Worm (Caenorhabditis elegans) whole organism, L4 larva: ENCODE data around the gene sfxn-1.2.

Source experiments
- F49E8.2 ChIP-seq: sonication (generic microtip); optimal IDR thresholded peaks from 2 replicates; lab custom pipeline; 2016; ENCODE audit warnings: missing compliant biosample characterization, mild to moderate bottlenecking, missing genetic modification characterization, borderline replicate concordance
- Y105C5A.15 ChIP-seq: fragments of 200-800 bp; sonication (Bioruptor generic); IDR thresholded peaks from 2 replicates; pipeline ENCODE4 v1.3.6; 2022; ENCODE audit warnings: missing genetic modification characterization, missing compliant biosample characterization
- Y75B8A.6 ChIP-seq: fragments of 200-800 bp; sonication (Bioruptor generic); IDR thresholded peaks from 2 replicates; pipeline ENCODE4 v1.3.6; 2022; ENCODE audit warnings: missing genetic modification reagents, missing genetic modification characterization, missing compliant biosample characterization
- aha-1 ChIP-seq: fragments of 150-350 bp; peaks from one replicate; lab custom pipeline; 2014; ENCODE audit warnings: missing biosample characterization, missing genetic modification characterization
- arid-1 ChIP-seq: fragments of 200-800 bp; sonication (Bioruptor generic); conservative IDR thresholded peaks from 2 replicates; pipeline ENCODE4 v1.3.6; 2022; ENCODE audit warnings: missing genetic modification reagents, missing genetic modification characterization, missing compliant biosample characterization
- ceh-28 ChIP-seq: fragments of 150-350 bp; optimal IDR thresholded peaks from 2 replicates; lab custom pipeline; 2014; ENCODE audit warnings: missing biosample characterization, missing genetic modification reagents, missing genetic modification characterization
- ceh-62 ChIP-seq: sonication (generic microtip); optimal IDR thresholded peaks from 2 replicates; lab custom pipeline; 2017; ENCODE audit warnings: missing biosample characterization, missing genetic modification characterization
- cey-2 ChIP-seq: sonication (generic microtip); optimal IDR thresholded peaks from 3 replicates; lab custom pipeline; 2017; ENCODE audit warnings: missing genetic modification characterization, mild to moderate bottlenecking, missing compliant biosample characterization, antibody characterized with exemption, borderline replicate concordance; ENCODE audit not compliant: insufficient read depth
- ctbp-1 ChIP-seq: fragments of 200-800 bp; sonication (Bioruptor generic); IDR thresholded peaks from 2 replicates; pipeline ENCODE4 v1.3.6; 2022; ENCODE audit warnings: missing genetic modification reagents, missing genetic modification characterization, missing compliant biosample characterization
- daf-12 ChIP-seq: fragments of 150-350 bp; optimal IDR thresholded peaks from 2 replicates; lab custom pipeline; 2014; ENCODE audit warnings: missing biosample characterization, missing genetic modification reagents, missing genetic modification characterization
- daf-16 ChIP-seq, 3 experiments: sonication (generic microtip); optimal IDR thresholded peaks; 2 replicates each; lab custom pipeline; 2016 to 2017; ENCODE audit warnings: missing genetic modification characterization in 3 of 3, missing genetic modification reagents in 3 of 3, mild to moderate bottlenecking in 2 of 3, missing compliant biosample characterization in 2 of 3, missing biosample characterization in 1 of 3, moderate library complexity in 1 of 3
- dmd-6 ChIP-seq: fragments of 200-800 bp; sonication (Bioruptor generic); IDR thresholded peaks from 2 replicates; pipeline ENCODE4 v1.3.6; 2022; ENCODE audit warnings: missing genetic modification reagents, missing genetic modification characterization, missing compliant biosample characterization
- dmd-9 ChIP-seq: fragments of 200-800 bp; sonication (Bioruptor generic); IDR thresholded peaks from 2 replicates; pipeline ENCODE4 v1.3.6; 2022; ENCODE audit warnings: missing genetic modification reagents, missing genetic modification characterization, missing compliant biosample characterization
- dpl-1 ChIP-seq: fragments of 150-350 bp; optimal IDR thresholded peaks from 2 replicates; lab custom pipeline; 2014; ENCODE audit warnings: missing biosample characterization, missing genetic modification reagents, missing genetic modification characterization
- duxl-1 ChIP-seq: sonication (generic microtip); optimal IDR thresholded peaks from 2 replicates; lab custom pipeline; 2016; ENCODE audit warnings: mild to moderate bottlenecking, missing genetic modification characterization, moderate library complexity, missing compliant biosample characterization; ENCODE audit not compliant: poor library complexity
- dve-1 ChIP-seq: sonication (generic microtip); optimal IDR thresholded peaks from 2 replicates; lab custom pipeline; 2017; ENCODE audit warnings: antibody characterized with exemption, mild to moderate bottlenecking, missing genetic modification characterization, missing compliant biosample characterization; ENCODE audit not compliant: insufficient read depth
- egl-27 ChIP-seq: sonication (generic microtip); optimal IDR thresholded peaks from 3 replicates; lab custom pipeline; 2017; ENCODE audit warnings: missing biosample characterization, missing genetic modification reagents, missing genetic modification characterization
- egl-43 ChIP-seq: fragments of 200-800 bp; sonication (Bioruptor generic); IDR thresholded peaks from 2 replicates; pipeline ENCODE4 v1.3.6; 2022; ENCODE audit warnings: missing genetic modification reagents, missing genetic modification characterization, missing compliant biosample characterization
- fkh-10 ChIP-seq: fragments of 150-350 bp; optimal IDR thresholded peaks from 2 replicates; lab custom pipeline; 2014; ENCODE audit warnings: missing biosample characterization, missing genetic modification reagents, missing genetic modification characterization
- fos-1 ChIP-seq: fragments of 150-350 bp; optimal IDR thresholded peaks from 2 replicates; lab custom pipeline; 2014; ENCODE audit warnings: missing biosample characterization, missing genetic modification characterization
- hlh-11 ChIP-seq: fragments of 200-800 bp; sonication (Bioruptor generic); optimal IDR thresholded peaks from 2 replicates; lab custom pipeline; 2018; ENCODE audit warnings: mild to moderate bottlenecking, missing genetic modification characterization, missing compliant biosample characterization
- hlh-30 ChIP-seq: sonication (generic microtip); optimal IDR thresholded peaks from 2 replicates; lab custom pipeline; 2017; ENCODE audit warnings: antibody characterized with exemption, mild to moderate bottlenecking, missing genetic modification characterization, missing compliant biosample characterization; ENCODE audit not compliant: insufficient read depth
- jun-1 ChIP-seq: fragments of 150-350 bp; optimal IDR thresholded peaks from 2 replicates; lab custom pipeline; 2014; ENCODE audit warnings: missing biosample characterization, missing genetic modification reagents, missing genetic modification characterization
- lim-7 ChIP-seq: fragments of 200-800 bp; sonication (Bioruptor generic); IDR thresholded peaks from 2 replicates; pipeline ENCODE4 v1.3.6; 2022; ENCODE audit warnings: missing genetic modification characterization, missing compliant biosample characterization
- lin-1 ChIP-seq: fragments of 200-800 bp; sonication (Bioruptor generic); IDR thresholded peaks from 2 replicates; pipeline ENCODE4 v1.3.6; 2022; ENCODE audit warnings: missing genetic modification reagents, missing genetic modification characterization, missing compliant biosample characterization
- lin-29 ChIP-seq: fragments of 200-800 bp; sonication (Bioruptor generic); IDR thresholded peaks from 2 replicates; pipeline ENCODE4 v1.3.6; 2022; ENCODE audit warnings: missing genetic modification reagents, missing genetic modification characterization, missing compliant biosample characterization
- lir-3 ChIP-seq: sonication (generic microtip); optimal IDR thresholded peaks from 2 replicates; lab custom pipeline; 2016; ENCODE audit warnings: mild to moderate bottlenecking, missing genetic modification characterization, missing compliant biosample characterization
- lsy-2 ChIP-seq, 2 experiments: fragments of 150-350 bp in 1 of 2; sonication (generic microtip) in 1 of 2; optimal IDR thresholded peaks; 2 replicates each; lab custom pipeline; 2014 to 2017; ENCODE audit warnings: missing biosample characterization in 2 of 2, missing genetic modification characterization in 2 of 2
- madf-9 ChIP-seq: fragments of 200-800 bp; sonication (Bioruptor generic); conservative IDR thresholded peaks from 2 replicates; pipeline ENCODE4 v1.3.6; 2022; ENCODE audit warnings: missing genetic modification reagents, missing genetic modification characterization, missing compliant biosample characterization
- mdl-1 ChIP-seq, 2 experiments: fragments of 150-350 bp in 1 of 2; sonication (generic microtip) in 1 of 2; optimal IDR thresholded peaks; 2 replicates each; lab custom pipeline; 2014 to 2017; ENCODE audit warnings: missing biosample characterization in 2 of 2, missing genetic modification characterization in 2 of 2
- mes-2 ChIP-seq: sonication (generic microtip); optimal IDR thresholded peaks from 2 replicates; lab custom pipeline; 2016; ENCODE audit warnings: missing genotype, mild to moderate bottlenecking, missing genetic modification characterization, missing compliant biosample characterization; ENCODE audit not compliant: poor library complexity, severe bottlenecking
- mxl-3 ChIP-seq: fragments of 200-800 bp; sonication (Bioruptor generic); optimal IDR thresholded peaks from 2 replicates; lab custom pipeline; 2018; ENCODE audit warnings: mild to moderate bottlenecking, missing genetic modification characterization, missing compliant biosample characterization
- nhr-25 ChIP-seq: sonication (generic microtip); optimal IDR thresholded peaks from 2 replicates; lab custom pipeline; 2017; ENCODE audit warnings: missing genetic modification characterization, mild to moderate bottlenecking, missing compliant biosample characterization, antibody characterized with exemption, moderate library complexity, borderline replicate concordance; ENCODE audit not compliant: insufficient read depth
- nhr-28 ChIP-seq: fragments of 150-350 bp; optimal IDR thresholded peaks from 2 replicates; lab custom pipeline; 2014; ENCODE audit warnings: missing biosample characterization, missing genetic modification characterization
- nhr-41 ChIP-seq: fragments of 200-800 bp; sonication (Bioruptor generic); IDR thresholded peaks from 2 replicates; pipeline ENCODE4 v1.3.6; 2022; ENCODE audit warnings: missing genetic modification reagents, missing genetic modification characterization, missing compliant biosample characterization
- nhr-48 ChIP-seq: sonication (generic microtip); optimal IDR thresholded peaks from 2 replicates; lab custom pipeline; 2016; ENCODE audit warnings: mild to moderate bottlenecking, missing genetic modification characterization, missing compliant biosample characterization
- nhr-6 ChIP-seq: fragments of 150-350 bp; optimal IDR thresholded peaks from 2 replicates; lab custom pipeline; 2014; ENCODE audit warnings: missing biosample characterization, missing genetic modification characterization
- nhr-76 ChIP-seq: fragments of 150-350 bp; optimal IDR thresholded peaks from 2 replicates; lab custom pipeline; 2014; ENCODE audit warnings: missing biosample characterization, missing genetic modification characterization
- nhr-77 ChIP-seq: fragments of 150-350 bp; optimal IDR thresholded peaks from 2 replicates; lab custom pipeline; 2014; ENCODE audit warnings: missing biosample characterization, missing genetic modification characterization
- rbr-2 ChIP-seq: sonication (generic microtip); optimal IDR thresholded peaks from 2 replicates; lab custom pipeline; 2016; ENCODE audit warnings: missing genotype, missing genetic modification characterization, missing compliant biosample characterization
- skn-1 ChIP-seq: fragments of 150-350 bp; optimal IDR thresholded peaks from 2 replicates; lab custom pipeline; 2014; ENCODE audit warnings: missing biosample characterization, missing genetic modification characterization
- tra-1 ChIP-seq: fragments of 200-800 bp; sonication (Bioruptor generic); IDR thresholded peaks from 2 replicates; pipeline ENCODE4 v1.3.6; 2022; ENCODE audit warnings: missing genetic modification reagents, missing genetic modification characterization, missing compliant biosample characterization
- vab-7 ChIP-seq: fragments of 200-800 bp; sonication (Bioruptor generic); IDR thresholded peaks from 2 replicates; pipeline ENCODE4 v1.3.6; 2022; ENCODE audit warnings: missing genetic modification reagents, missing genetic modification characterization, missing compliant biosample characterization
- zag-1 ChIP-seq: fragments of 150-350 bp; optimal IDR thresholded peaks from 2 replicates; lab custom pipeline; 2014; ENCODE audit warnings: missing biosample characterization, missing genetic modification characterization
- zip-11 ChIP-seq: fragments of 200-800 bp; sonication (Bioruptor generic); IDR thresholded peaks from 2 replicates; pipeline ENCODE4 v1.3.6; 2022; ENCODE audit warnings: missing genetic modification characterization, missing compliant biosample characterization
- ztf-11 ChIP-seq: fragments of 150-350 bp; optimal IDR thresholded peaks from 2 replicates; lab custom pipeline; 2014; ENCODE audit warnings: missing biosample characterization, missing genetic modification characterization

The sfxn-1.2 gene

ce11 chrII:11155400-11155799 lies 30.4 kb upstream of the sfxn-1.2 start (continued):
- no peak for TF ChIP-seq lim-7
- no peak for TF ChIP-seq nhr-25 (tag; lab: Kevin White, UChicago)
- TF ChIP-seq aha-1 (tag; lab: Kevin White, UChicago): peak; percentile 97
- no peak for TF ChIP-seq Y75B8A.6 (GFP tag; lab: Robert Waterston, UW)
- TF ChIP-seq lsy-2 (tag; optimal IDR thresholded peaks at IDR 0.05; lab: Kevin White, UChicago): no peak
- TF ChIP-seq mdl-1 (tag; optimal IDR thresholded peaks at IDR 0.05; lab: Kevin White, UChicago): no peak
- TF ChIP-seq madf-9: no peak
- no peak for TF ChIP-seq dpl-1 (GFP tag; lab: Kevin White, UChicago)
- TF ChIP-seq mxl-3: no peak
- no peak for TF ChIP-seq nhr-76 (tag; lab: Kevin White, UChicago)
- no peak for TF ChIP-seq rbr-2 (tag; lab: Kevin White, UChicago)
- no peak for TF ChIP-seq nhr-77
- TF ChIP-seq cey-2 (tag; lab: Kevin White, UChicago): no peak
- TF ChIP-seq egl-27: no peak
- TF ChIP-seq dve-1 (tag; lab: Kevin White, UChicago): peak; percentile 4
- TF ChIP-seq fkh-10: no peak
- TF ChIP-seq zip-11 (GFP tag; lab: Robert Waterston, UW): no peak
- no peak for TF ChIP-seq mes-2 (tag; lab: Kevin White, UChicago)
- no peak for TF ChIP-seq vab-7 (GFP tag; lab: Robert Waterston, UW)
- peak; percentile 8 for TF ChIP-seq hlh-11 (tag; lab: Kevin White, UChicago)
- no peak for TF ChIP-seq tra-1 (GFP tag; lab: Robert Waterston, UW)
- no peak for TF ChIP-seq zag-1 (tag; lab: Kevin White, UChicago)
- TF ChIP-seq fos-1 (tag; lab: Kevin White, UChicago): no peak
- TF ChIP-seq Y105C5A.15 (GFP tag; lab: Robert Waterston, UW): no peak
- TF ChIP-seq daf-12 (tag; lab: Kevin White, UChicago): no peak
- no peak for TF ChIP-seq lin-1 (GFP tag; lab: Robert Waterston, UW)
- peak; percentile 37 for TF ChIP-seq dmd-6 (GFP tag; lab: Robert Waterston, UW)
- TF ChIP-seq skn-1: no peak
- TF ChIP-seq nhr-48 (tag; lab: Kevin White, UChicago): no peak
- TF ChIP-seq, all 104 proteins: peak for 6

- TF ChIP-seq hlh-30 (peak; percentile 3), nhr-77 (peak; percentile 50), egl-27 (no peak), daf-16 (GFP tag; optimal IDR thresholded peaks at IDR 0.05; lab: Kevin White, UChicago) (no peak), daf-16 (tag; optimal IDR thresholded peaks at IDR 0.05; lab: Kevin White, UChicago) (peak; percentile 90), dve-1 (tag; lab: Kevin White, UChicago) (peak; percentile 43), ceh-62 (tag; lab: Kevin White, UChicago) (no peak), lin-1 (GFP tag; lab: Robert Waterston, UW) (no peak), nhr-28 (peak; percentile 53), hlh-11 (tag; lab: Kevin White, UChicago) (peak; percentile 16)
These were observed 29.7 kb upstream of the sfxn-1.2 start for ce11 chrII:11156160-11156559.

- TF ChIP-seq arid-1: peak; percentile 68
- peak; percentile 92 for TF ChIP-seq egl-43
- TF ChIP-seq jun-1 (tag; lab: Kevin White, UChicago): no peak
- no peak for TF ChIP-seq nhr-25 (tag; lab: Kevin White, UChicago)
- TF ChIP-seq ctbp-1 (GFP tag; lab: Robert Waterston, UW): 0 out of 2 replicates have a peak, but pooled peaks have one; percentile 57
- TF ChIP-seq ztf-11: no peak
- peak; percentile 40 for TF ChIP-seq duxl-1 (tag; lab: Kevin White, UChicago)
- no peak for TF ChIP-seq skn-1
- no peak for TF ChIP-seq dmd-9 (GFP tag; lab: Robert Waterston, UW)
- peak; percentile 34 for TF ChIP-seq nhr-28
- TF ChIP-seq mdl-1 (tag; optimal IDR thresholded peaks at IDR 0.05; lab: Kevin White, UChicago): no peak
- TF ChIP-seq aha-1 (tag; lab: Kevin White, UChicago): no peak
- TF ChIP-seq F49E8.2 (tag; lab: Kevin White, UChicago): no peak
- no peak for TF ChIP-seq lir-3 (tag; lab: Kevin White, UChicago)
- TF ChIP-seq nhr-6 (tag; lab: Kevin White, UChicago): no peak
- no peak for TF ChIP-seq nhr-41 (GFP tag; lab: Robert Waterston, UW)
- no peak for TF ChIP-seq mxl-3
- TF ChIP-seq fkh-10: no peak
- TF ChIP-seq lim-7: peak; percentile 95
- 0 out of 2 replicates have a peak, but pooled peaks have one; percentile 44 for TF ChIP-seq lin-29 (GFP tag; lab: Robert Waterston, UW)
- no peak for TF ChIP-seq daf-12 (tag; lab: Kevin White, UChicago)
- no peak for TF ChIP-seq ceh-28 (tag; lab: Kevin White, UChicago)
- peak; percentile 71; the same call in 1 of the 2 replicates for TF ChIP-seq tra-1 (GFP tag; lab: Robert Waterston, UW)
These were observed 28.2 kb upstream of the sfxn-1.2 start for ce11 chrII:11157660-11158059.
